Worm (Caenorhabditis elegans) whole organism, young adult: ENCODE results near the gene ugtp-1.

Experiments
- B0336.3 ChIP-seq: fragments of 200-800 bp; sonication (Bioruptor generic); IDR thresholded peaks from 2 replicates; pipeline ENCODE4 v1.3.6; 2022; ENCODE audit warnings: missing genetic modification characterization, missing compliant biosample characterization
- C06A6.2 ChIP-seq: fragments of 200-800 bp; sonication (Bioruptor generic); conservative IDR thresholded peaks from 2 replicates; pipeline ENCODE4 v1.3.6; 2022; ENCODE audit warnings: missing genetic modification characterization, missing compliant biosample characterization
- F55B11.4 ChIP-seq: sonication (generic microtip); optimal IDR thresholded peaks from 2 replicates; lab custom pipeline; 2016; ENCODE audit warnings: missing compliant biosample characterization, missing genetic modification characterization, borderline replicate concordance; ENCODE audit not compliant: insufficient read depth
- K12H6.12 ChIP-seq: fragments of 200-800 bp; sonication (Bioruptor generic); optimal IDR thresholded peaks from 2 replicates; lab custom pipeline; 2018; ENCODE audit warnings: mild to moderate bottlenecking, missing genetic modification characterization, missing compliant biosample characterization
- T07F8.4 ChIP-seq: sonication (generic microtip); optimal IDR thresholded peaks from 2 replicates; lab custom pipeline; 2016; ENCODE audit warnings: mild to moderate bottlenecking, missing genetic modification characterization, moderate library complexity, missing compliant biosample characterization
- Y53G8AR.9 ChIP-seq: fragments of 200-800 bp; sonication (Bioruptor generic); conservative IDR thresholded peaks from 2 replicates; pipeline ENCODE4 v1.3.6; 2022; ENCODE audit warnings: missing genetic modification reagents, missing genetic modification characterization, missing compliant biosample characterization
- ZK185.1 ChIP-seq: sonication (generic microtip); optimal IDR thresholded peaks from 2 replicates; lab custom pipeline; 2016; ENCODE audit warnings: mild to moderate bottlenecking, missing genetic modification characterization, missing compliant biosample characterization; ENCODE audit not compliant: poor library complexity, severe bottlenecking
- ama-1 ChIP-seq, 3 experiments: fragments of 150-350 bp in 1 of 3; sonication (generic microtip) in 2 of 3; optimal IDR thresholded peaks; 2 replicates each; lab custom pipeline; 2014 to 2018; ENCODE audit warnings: missing biosample characterization in 2 of 3, missing genetic modification characterization in 2 of 3, missing genetic modification reagents in 2 of 3
- aptf-2 ChIP-seq: fragments of 200-800 bp; sonication (Bioruptor generic); conservative IDR thresholded peaks from 2 replicates; pipeline ENCODE4 v1.3.6; 2022; ENCODE audit warnings: missing genetic modification reagents, missing genetic modification characterization, missing compliant biosample characterization
- bed-1 ChIP-seq: fragments of 200-800 bp; sonication (Bioruptor generic); IDR thresholded peaks from 2 replicates; pipeline ENCODE4 v1.3.6; 2022; ENCODE audit warnings: missing genetic modification reagents, missing genetic modification characterization, missing compliant biosample characterization
- ceh-27 ChIP-seq: fragments of 200-800 bp; sonication (Bioruptor generic); optimal IDR thresholded peaks from 2 replicates; lab custom pipeline; 2018; ENCODE audit warnings: mild to moderate bottlenecking, missing genetic modification characterization, moderate library complexity, missing compliant biosample characterization
- dox-1 ChIP-seq: fragments of 200-800 bp; sonication (Bioruptor generic); IDR thresholded peaks from 2 replicates; pipeline ENCODE4 v1.3.6; 2022; ENCODE audit warnings: missing genetic modification reagents, missing genetic modification characterization, missing compliant biosample characterization
- ets-4 ChIP-seq: fragments of 200-800 bp; sonication (Bioruptor generic); optimal IDR thresholded peaks from 2 replicates; lab custom pipeline; 2018; ENCODE audit warnings: mild to moderate bottlenecking, missing genetic modification characterization, missing compliant biosample characterization
- fkh-3 ChIP-seq: sonication (generic microtip); optimal IDR thresholded peaks from 2 replicates; lab custom pipeline; 2016; ENCODE audit warnings: mild to moderate bottlenecking, missing genetic modification characterization, missing compliant biosample characterization
- him-1 ChIP-seq: sonication (generic microtip); optimal IDR thresholded peaks from 2 replicates; lab custom pipeline; 2016; ENCODE audit warnings: missing genotype, missing genetic modification reagents, missing genetic modification characterization, missing compliant biosample characterization
- hmg-1.2 ChIP-seq: fragments of 200-800 bp; sonication (Bioruptor generic); IDR thresholded peaks from 2 replicates; pipeline ENCODE4 v1.3.6; 2022; ENCODE audit warnings: missing genetic modification reagents, missing genetic modification characterization, missing compliant biosample characterization
- hsf-1 ChIP-seq: fragments of 200-800 bp; sonication (Bioruptor generic); IDR thresholded peaks from 2 replicates; pipeline ENCODE4 v1.3.6; 2022; ENCODE audit warnings: missing genetic modification reagents, missing genetic modification characterization, missing compliant biosample characterization
- madf-8 ChIP-seq: fragments of 200-800 bp; sonication (Bioruptor generic); conservative IDR thresholded peaks from 2 replicates; pipeline ENCODE4 v1.3.6; 2022; ENCODE audit warnings: missing genetic modification reagents, missing genetic modification characterization, missing compliant biosample characterization
- mes-4 ChIP-seq: sonication (generic microtip); optimal IDR thresholded peaks from 2 replicates; lab custom pipeline; 2016; ENCODE audit warnings: missing genotype, missing genetic modification characterization, missing compliant biosample characterization
- nfya-2 ChIP-seq: fragments of 200-800 bp; sonication (Bioruptor generic); IDR thresholded peaks from 2 replicates; pipeline ENCODE4 v1.3.6; 2022; ENCODE audit warnings: missing genetic modification reagents, missing genetic modification characterization, missing compliant biosample characterization
- nhr-80 ChIP-seq: sonication (generic microtip); optimal IDR thresholded peaks from 2 replicates; lab custom pipeline; 2016; ENCODE audit warnings: missing genetic modification characterization, missing compliant biosample characterization
- repo-1 ChIP-seq: sonication (generic microtip); optimal IDR thresholded peaks from 2 replicates; lab custom pipeline; 2017; ENCODE audit warnings: mild to moderate bottlenecking, missing genetic modification characterization, missing compliant biosample characterization
- snpc-1.1 ChIP-seq: sonication (generic microtip); optimal IDR thresholded peaks from 2 replicates; lab custom pipeline; 2017; ENCODE audit warnings: missing genetic modification characterization, mild to moderate bottlenecking, missing compliant biosample characterization, antibody characterized with exemption, moderate library complexity, missing genotype, missing genetic modification reagents; ENCODE audit not compliant: insufficient read depth
- snpc-3.4 ChIP-seq: sonication (generic microtip); optimal IDR thresholded peaks from 2 replicates; lab custom pipeline; 2017; ENCODE audit warnings: missing genetic modification characterization, mild to moderate bottlenecking, missing compliant biosample characterization, antibody characterized with exemption, moderate library complexity, missing genotype, missing genetic modification reagents
- snpc-4 ChIP-seq, 5 experiments: fragments of 150-350 bp in 1 of 5; sonication (generic microtip) in 4 of 5; optimal IDR thresholded peaks; 2 replicates each; lab custom pipeline; 2014 to 2018; ENCODE audit warnings: missing genetic modification characterization in 5 of 5, missing biosample characterization in 3 of 5, antibody characterized with exemption in 2 of 5, mild to moderate bottlenecking in 2 of 5, missing compliant biosample characterization in 2 of 5, missing genotype in 2 of 5, moderate library complexity in 2 of 5, missing genetic modification reagents in 1 of 5
- somi-1 ChIP-seq: fragments of 200-800 bp; sonication (Bioruptor generic); optimal IDR thresholded peaks from 2 replicates; lab custom pipeline; 2018; ENCODE audit warnings: mild to moderate bottlenecking, missing genetic modification characterization, missing compliant biosample characterization
- tbx-9 ChIP-seq: sonication (generic microtip); optimal IDR thresholded peaks from 2 replicates; lab custom pipeline; 2016; ENCODE audit warnings: borderline replicate concordance, missing genetic modification characterization, inconsistent platforms, missing compliant biosample characterization
- zfh-2 ChIP-seq: fragments of 200-800 bp; sonication (Bioruptor generic); conservative IDR thresholded peaks from 2 replicates; pipeline ENCODE4 v1.3.6; 2022; ENCODE audit warnings: missing genetic modification reagents, missing genetic modification characterization, missing compliant biosample characterization
- ztf-26 ChIP-seq: sonication (generic microtip); optimal IDR thresholded peaks from 2 replicates; lab custom pipeline; 2017; ENCODE audit warnings: missing genetic modification characterization, missing compliant biosample characterization

The ugtp-1 gene

DNA sequence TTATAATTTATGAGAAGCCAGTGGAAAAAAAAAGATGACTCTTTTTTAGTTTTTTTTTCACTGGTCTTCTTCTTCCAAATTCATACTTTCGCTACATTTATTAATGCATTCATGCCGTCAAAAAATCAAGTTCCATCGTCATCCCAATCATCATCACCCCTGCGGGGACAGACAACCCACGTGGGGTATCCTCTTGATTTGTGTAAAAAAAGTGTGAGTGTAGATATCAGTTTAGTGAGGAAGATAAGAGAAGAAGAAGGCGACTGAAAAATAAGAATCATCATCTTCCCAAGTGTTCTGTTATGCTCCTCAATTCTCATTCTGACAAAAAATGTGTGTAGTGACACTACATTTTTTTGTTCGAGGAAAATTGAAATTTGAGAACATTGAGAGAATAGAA lies 18.5 kb downstream of the ugtp-1 start:
- TF ChIP-seq C06A6.2 (GFP tag; lab: Robert Waterston, UW), result peak; percentile 49; the same call in 1 of the 2 replicates
- TF ChIP-seq fkh-3, result no peak
- TF ChIP-seq K12H6.12, result no peak
- TF ChIP-seq zfh-2 (GFP tag; lab: Robert Waterston, UW), result no peak
- TF ChIP-seq ZK185.1 (tag; lab: Kevin White, UChicago), result no peak
- no peak for TF ChIP-seq repo-1 (tag; lab: Kevin White, UChicago)
- TF ChIP-seq aptf-2 (GFP tag; lab: Robert Waterston, UW), result no peak
- peak; percentile 8 for TF ChIP-seq somi-1 (GFP tag; lab: Kevin White, UChicago)

DNA sequence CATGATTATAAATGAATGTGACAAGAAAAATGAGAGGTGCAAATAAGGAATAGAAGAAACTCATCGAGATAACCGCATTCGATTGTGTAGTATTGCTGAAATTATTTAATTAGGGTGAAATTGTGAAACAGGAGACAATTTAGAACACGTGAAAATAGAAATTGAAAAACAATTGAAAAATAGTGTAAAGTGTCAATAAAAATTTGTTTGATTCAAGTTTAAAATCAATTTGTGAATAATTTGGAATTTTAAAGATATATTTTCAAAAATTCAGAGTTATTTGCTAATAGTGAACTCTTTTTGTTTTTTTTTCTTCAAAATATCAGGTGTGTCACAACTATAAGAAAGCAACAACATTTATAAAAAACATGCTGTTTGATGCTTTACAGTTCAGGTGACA lies 19.2 kb downstream of the ugtp-1 start, which contains the start of gene ZK370.4:
TSS of gene ZK370.4 (minus strand) at position 101 of the 400 bp plus-strand sequence.
- no peak for TF ChIP-seq ama-1 (optimal IDR thresholded peaks at IDR 0.05; lab: Kevin White, UChicago)
- no peak for TF ChIP-seq ama-1 (GFP tag; optimal IDR thresholded peaks at IDR 0.05; lab: Kevin White, UChicago)
- TF ChIP-seq snpc-1.1 (tag; lab: Kevin White, UChicago), result no peak
- TF ChIP-seq hmg-1.2 (GFP tag; lab: Robert Waterston, UW), result no peak
- no peak for TF ChIP-seq dox-1 (GFP tag; lab: Robert Waterston, UW)
- TF ChIP-seq F55B11.4 (tag; lab: Kevin White, UChicago), result no peak
- TF ChIP-seq tbx-9 (tag; lab: Kevin White, UChicago), result no peak
- TF ChIP-seq T07F8.4 (tag; lab: Kevin White, UChicago), result no peak
- TF ChIP-seq hsf-1 (GFP tag; lab: Robert Waterston, UW), result no peak
- TF ChIP-seq, all 124 proteins: peak for 0

DNA sequence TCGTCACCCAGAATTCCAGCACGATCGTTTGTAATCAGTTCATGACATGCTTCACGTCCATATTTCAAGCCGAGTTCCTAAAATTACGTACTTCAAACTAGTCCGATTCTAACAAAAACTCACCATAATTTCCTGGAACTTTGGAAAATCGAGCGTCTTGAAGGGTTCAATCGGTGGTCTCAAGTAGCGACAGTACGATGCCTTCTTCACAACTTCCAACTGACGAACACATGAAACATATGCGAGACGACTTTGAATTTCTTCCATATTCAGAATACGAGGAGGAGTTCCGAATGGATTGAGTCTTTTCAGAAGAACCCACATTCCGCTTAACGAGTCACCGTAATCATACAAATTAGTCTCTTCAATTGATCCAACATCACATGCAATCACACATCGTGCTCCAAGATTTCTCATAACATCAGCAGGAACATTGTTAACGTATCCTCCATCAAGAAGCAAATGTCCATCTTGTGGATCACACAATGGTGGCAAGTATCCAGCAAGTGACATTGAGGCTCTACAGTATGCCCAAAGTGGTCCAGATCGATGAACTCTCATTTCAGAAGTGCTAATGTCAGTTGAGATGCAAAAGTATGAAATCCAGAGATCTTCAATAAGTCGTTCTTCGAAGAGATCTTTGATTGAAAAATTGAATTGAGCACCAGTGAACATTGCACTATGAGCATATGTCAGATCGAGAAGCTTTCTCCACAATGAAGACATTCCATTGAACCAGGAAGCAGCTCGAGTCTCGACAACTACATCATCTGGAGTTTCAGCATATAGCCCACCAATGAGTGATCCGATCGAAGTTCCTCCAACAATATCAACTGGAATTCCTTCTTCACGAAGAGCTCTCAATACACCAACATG lies 24.2 kb downstream of the ugtp-1 start:
- TF ChIP-seq ztf-26 (tag; lab: Kevin White, UChicago) (no peak), Y53G8AR.9 (GFP tag; lab: Robert Waterston, UW) (no peak), madf-8 (GFP tag; lab: Robert Waterston, UW) (no peak), ets-4 (GFP tag; lab: Kevin White, UChicago) (no peak), bed-1 (no peak), nhr-80 (tag; lab: Kevin White, UChicago) (no peak), B0336.3 (GFP tag; lab: Robert Waterston, UW) (no peak), nfya-2 (no peak), ceh-27 (GFP tag; lab: Kevin White, UChicago) (no peak)

DNA sequence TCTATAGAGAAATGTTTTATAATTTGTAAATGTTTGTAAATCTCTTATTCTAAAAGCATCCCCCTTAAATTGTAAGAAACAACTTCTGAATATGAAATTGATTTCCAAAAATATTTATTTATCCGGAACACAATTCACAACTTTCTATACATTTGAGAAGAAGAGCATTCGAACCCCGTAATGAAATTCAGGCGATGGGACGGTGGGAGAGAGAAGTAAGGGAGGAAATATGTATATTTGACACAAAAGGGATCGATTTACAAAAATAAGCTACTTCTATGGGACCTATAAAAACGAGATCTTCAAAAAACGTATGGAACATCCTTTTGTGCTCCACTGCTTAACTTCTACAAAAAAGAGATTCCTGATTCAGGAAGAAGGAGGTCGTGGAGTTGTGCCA lies 25.3 kb downstream of the ugtp-1 start:
- TF ChIP-seq hsf-1 (GFP tag; lab: Robert Waterston, UW), result 0 out of 2 replicates have a peak, but pooled peaks have one; percentile 31
- no peak for TF ChIP-seq snpc-4 (GFP tag; optimal IDR thresholded peaks at IDR 0.05; lab: Kevin White, UChicago)
- TF ChIP-seq snpc-4 (tag; optimal IDR thresholded peaks at IDR 0.05; lab: Kevin White, UChicago), result peak in 1 of 4 experiments; percentile 14
- TF ChIP-seq mes-4 (tag; lab: Kevin White, UChicago), result no peak
- TF ChIP-seq him-1 (tag; lab: Kevin White, UChicago), result peak; percentile 98
- peak; percentile 20 for TF ChIP-seq snpc-3.4 (tag; lab: Kevin White, UChicago)
